Worm (Caenorhabditis elegans): ENCODE results near the gene cyp-13A10.

Gene cyp-13A10

ce11 chrII:9652919-9653318, 9.8 kb downstream of the cyp-13A10 start, which contains the start of gene ZK1307.3:
ZK1307.3 (minus strand) TSS chrII:9653019.
- no peak for TF ChIP-seq zim-3 (tag; optimal IDR thresholded peaks at IDR 0.05)
- TF ChIP-seq snpc-1.1 (tag; optimal IDR thresholded peaks at IDR 0.05; ENCODE audit: insufficient read depth), result no peak
- no peak for TF ChIP-seq Y56A3A.18 (GFP tag; IDR thresholded peaks at IDR 0.05)
- TF ChIP-seq ceh-27 (GFP tag; optimal IDR thresholded peaks at IDR 0.05), result no peak
- no peak for TF ChIP-seq F55B11.4 (tag; optimal IDR thresholded peaks at IDR 0.05; ENCODE audit: borderline replicate concordance, insufficient read depth)
- TF ChIP-seq Y53G8AR.9 (GFP tag; conservative IDR thresholded peaks at IDR 0.05), result no peak
- TF ChIP-seq hrde-1 (tag; optimal IDR thresholded peaks at IDR 0.05; ENCODE audit: borderline replicate concordance), result no peak
- no peak for TF ChIP-seq efl-1 (GFP tag; optimal IDR thresholded peaks at IDR 0.05)
- TF ChIP-seq F57C9.4 (tag; optimal IDR thresholded peaks at IDR 0.05), result no peak
- no peak for TF ChIP-seq ztf-25 (GFP tag; IDR thresholded peaks at IDR 0.05)
- no peak for TF ChIP-seq hlh-26 (GFP tag; conservative IDR thresholded peaks at IDR 0.05)
- no peak for TF ChIP-seq hmg-1.2 (GFP tag; IDR thresholded peaks at IDR 0.05)
- no peak for TF ChIP-seq die-1 (tag; optimal IDR thresholded peaks at IDR 0.05)
- no peak for TF ChIP-seq Y95B8A.8 (GFP tag; IDR thresholded peaks at IDR 0.05)
- no peak for TF ChIP-seq tbp1 (GFP tag; optimal IDR thresholded peaks at IDR 0.05)
- TF ChIP-seq sdz-38 (tag; optimal IDR thresholded peaks at IDR 0.05), result no peak
- no peak for TF ChIP-seq ztf-18 (tag; optimal IDR thresholded peaks at IDR 0.05)

ce11 chrII:9651700-9652099, 11.0 kb downstream of the cyp-13A10 start, which contains the start of gene ZK1307.4:
ZK1307.4 (minus strand) TSS chrII:9651800.
- no peak for TF ChIP-seq ztf-26 (tag; optimal IDR thresholded peaks at IDR 0.05)
- TF ChIP-seq ceh-79 (tag; optimal IDR thresholded peaks at IDR 0.05), result no peak
- no peak for TF ChIP-seq Y95B8A.8 (GFP tag; IDR thresholded peaks at IDR 0.05)
- TF ChIP-seq dpff-1 (tag; optimal IDR thresholded peaks at IDR 0.05), result no peak
- no peak for TF ChIP-seq ceh-91 (GFP tag; IDR thresholded peaks at IDR 0.05)
- TF ChIP-seq pha-4 (tag; optimal IDR thresholded peaks at IDR 0.05), result no peak
- no peak for TF ChIP-seq tlf-1 (GFP tag; optimal IDR thresholded peaks at IDR 0.05)
- TF ChIP-seq F57A8.1 (GFP tag; optimal IDR thresholded peaks at IDR 0.05), result no peak
- no peak for TF ChIP-seq lsl-1 (GFP tag; optimal IDR thresholded peaks at IDR 0.05)
- no peak for TF ChIP-seq unc-130 (GFP tag; optimal IDR thresholded peaks at IDR 0.05)
- TF ChIP-seq aptf-2 (GFP tag; conservative IDR thresholded peaks at IDR 0.05), result no peak

- TF ChIP-seq ama-1 (optimal IDR thresholded peaks at IDR 0.05) (peak; percentile 21), ama-1 (GFP tag; optimal IDR thresholded peaks at IDR 0.05) (no peak), hmg-1.2 (GFP tag; IDR thresholded peaks at IDR 0.05) (0 out of 2 replicates have a peak, but pooled peaks have one; percentile 18), sea-2 (GFP tag; IDR thresholded peaks at IDR 0.05) (no peak), ceh-27 (GFP tag; optimal IDR thresholded peaks at IDR 0.05) (no peak), madf-6 (GFP tag; IDR thresholded peaks at IDR 0.05) (peak; percentile 39; the same call in 1 of the 2 replicates), athp-1 (tag; optimal IDR thresholded peaks at IDR 0.05) (no peak)
These were observed 13.5 kb downstream of the cyp-13A10 start, which contains the start of gene ZK1307.9 for ce11 chrII:9649191-9649590. ZK1307.9 (plus strand) TSS chrII:9649491.

- TF ChIP-seq dox-1 (GFP tag; IDR thresholded peaks at IDR 0.05), result 0 out of 2 replicates have a peak, but pooled peaks have one; percentile 17
- peak; percentile 28 for TF ChIP-seq unc-62 (GFP tag; optimal IDR thresholded peaks at IDR 0.05)
- TF ChIP-seq ceh-79 (tag; optimal IDR thresholded peaks at IDR 0.05), result no peak
- peak; percentile 96 for TF ChIP-seq lsl-1 (GFP tag; optimal IDR thresholded peaks at IDR 0.05)
- peak; percentile 97 for TF ChIP-seq madf-6 (GFP tag; IDR thresholded peaks at IDR 0.05)
- peak; percentile 27; the same call in 1 of the 2 replicates for TF ChIP-seq ceh-91 (GFP tag; IDR thresholded peaks at IDR 0.05)
- no peak for TF ChIP-seq Y67H2A.10 (GFP tag; conservative IDR thresholded peaks at IDR 0.05)
- TF ChIP-seq attf-5 (GFP tag; optimal IDR thresholded peaks at IDR 0.05), result peak; percentile 20
- TF ChIP-seq snpc-1.1 (tag; optimal IDR thresholded peaks at IDR 0.05; ENCODE audit: insufficient read depth), result no peak
- peak; percentile 41 for TF ChIP-seq efl-1 (GFP tag; optimal IDR thresholded peaks at IDR 0.05)
- peak; percentile 76 for TF ChIP-seq madf-8 (GFP tag; conservative IDR thresholded peaks at IDR 0.05)
- TF ChIP-seq lin-54 (GFP tag; optimal IDR thresholded peaks at IDR 0.05), result peak; percentile 80
- TF ChIP-seq aptf-3 (GFP tag; IDR thresholded peaks at IDR 0.05), result no peak
- peak; percentile 94 for TF ChIP-seq xnd-1 (tag; optimal IDR thresholded peaks at IDR 0.05)
- TF ChIP-seq nhr-80 (tag; optimal IDR thresholded peaks at IDR 0.05), result peak; percentile 65
- TF ChIP-seq F23B12.7 (tag; optimal IDR thresholded peaks at IDR 0.05; ENCODE audit: insufficient read depth), result peak; percentile 12
- no peak for TF ChIP-seq zim-3 (tag; optimal IDR thresholded peaks at IDR 0.05)
These were observed 15.5 kb downstream of the cyp-13A10 start, which contains the start of gene sqv-8 for ce11 chrII:9646928-9647838. sqv-8 (plus strand) TSS chrII:9646978.

Measured in whole organism, young adult.